Fruit fly (Drosophila melanogaster) whole organism, embryonic: Measurements from ENCODE around the gene CG42718.

Experiments used
- Atf6 ChIP-seq: fragments of 200-800 bp; sonication (Bioruptor generic); IDR thresholded peaks from 2 replicates; pipeline ENCODE4 v1.3.6; 2022; ENCODE audit warnings: missing biosample characterization, missing genetic modification characterization
- CG10462 ChIP-seq: fragments of 200-800 bp; sonication (Bioruptor generic); optimal IDR thresholded peaks from 2 replicates; lab custom pipeline; 2016; ENCODE audit warnings: missing biosample characterization, missing genetic modification characterization
- CG11504 ChIP-seq: fragments of 200-800 bp; sonication (Bioruptor generic); optimal IDR thresholded peaks from 3 replicates; lab custom pipeline; 2019; ENCODE audit warnings: missing biosample characterization, mild to moderate bottlenecking, missing genetic modification characterization, moderate library complexity
- CG14014 ChIP-seq: fragments of 200-800 bp; sonication (Bioruptor generic); IDR thresholded peaks from 2 replicates; pipeline ENCODE4 v1.3.6; 2022; ENCODE audit warnings: missing biosample characterization, missing genetic modification characterization
- CG15514 ChIP-seq: fragments of 200-800 bp; sonication (Bioruptor generic); optimal IDR thresholded peaks from 3 replicates; lab custom pipeline; 2017; ENCODE audit warnings: missing biosample characterization, missing genetic modification characterization, mild to moderate bottlenecking, moderate library complexity, missing genetic modification reagents
- CG17359 ChIP-seq: fragments of 200-800 bp; sonication (Bioruptor generic); optimal IDR thresholded peaks from 3 replicates; lab custom pipeline; 2018; ENCODE audit warnings: missing biosample characterization, mild to moderate bottlenecking, missing genetic modification characterization, moderate library complexity
- CG17829 ChIP-seq: fragments of 200-800 bp; optimal IDR thresholded peaks from 2 replicates; lab custom pipeline; 2019; ENCODE audit warnings: missing biosample characterization, mild to moderate bottlenecking, missing genetic modification characterization, moderate library complexity
- CG2678 ChIP-seq: fragments of 200-800 bp; sonication (Bioruptor generic); optimal IDR thresholded peaks from 3 replicates; lab custom pipeline; 2019; ENCODE audit warnings: missing biosample characterization, mild to moderate bottlenecking, missing genetic modification characterization, moderate library complexity
- CG30020 ChIP-seq: fragments of 200-800 bp; optimal IDR thresholded peaks from 2 replicates; lab custom pipeline; 2019; ENCODE audit warnings: missing biosample characterization, mild to moderate bottlenecking, missing genetic modification characterization, moderate library complexity
- CG33213 ChIP-seq: fragments of 200-800 bp; sonication (Bioruptor generic); optimal IDR thresholded peaks from 3 replicates; lab custom pipeline; 2016; ENCODE audit warnings: missing biosample characterization, missing genetic modification characterization
- CG3407 ChIP-seq: fragments of 200-800 bp; sonication (Bioruptor generic); optimal IDR thresholded peaks from 2 replicates; lab custom pipeline; 2018; ENCODE audit warnings: missing biosample characterization, mild to moderate bottlenecking, missing genetic modification characterization
- CG3838 ChIP-seq: fragments of 200-800 bp; sonication (Bioruptor generic); optimal IDR thresholded peaks from 3 replicates; lab custom pipeline; 2016; ENCODE audit warnings: missing biosample characterization, missing genetic modification characterization
- CG3847 ChIP-seq: fragments of 200-800 bp; sonication (Bioruptor generic); IDR thresholded peaks from 2 replicates; pipeline ENCODE4 v1.3.6; 2022; ENCODE audit warnings: missing biosample characterization, missing genetic modification characterization
- CG4854 ChIP-seq: fragments of 200-800 bp; sonication (Bioruptor generic); optimal IDR thresholded peaks from 2 replicates; lab custom pipeline; 2016; ENCODE audit warnings: missing biosample characterization, missing genetic modification characterization, inconsistent platforms
- CG6654 ChIP-seq: fragments of 200-800 bp; sonication (Bioruptor generic); optimal IDR thresholded peaks from 2 replicates; lab custom pipeline; 2017; ENCODE audit warnings: missing biosample characterization, mild to moderate bottlenecking, missing genetic modification characterization
- CrebB ChIP-seq: fragments of 200-800 bp; sonication (Bioruptor generic); optimal IDR thresholded peaks from 3 replicates; lab custom pipeline; 2018; ENCODE audit warnings: missing biosample characterization, mild to moderate bottlenecking, missing genetic modification characterization
- D19B ChIP-seq: fragments of 200-800 bp; sonication (Bioruptor generic); optimal IDR thresholded peaks from 2 replicates; lab custom pipeline; 2017; ENCODE audit warnings: missing biosample characterization, mild to moderate bottlenecking, missing genetic modification characterization
- Dbx ChIP-seq: fragments of 200-800 bp; sonication (Bioruptor generic); IDR thresholded peaks from 3 replicates; pipeline ENCODE4 v1.3.6; 2022; ENCODE audit warnings: missing biosample characterization, missing genetic modification characterization
- HmgD ChIP-seq: fragments of 200-800 bp; sonication (Bioruptor generic); optimal IDR thresholded peaks from 3 replicates; lab custom pipeline; 2016; ENCODE audit warnings: missing biosample characterization, missing genetic modification characterization
- Hr51 ChIP-seq, 2 experiments: fragments of 200-800 bp; sonication (Bioruptor generic); optimal IDR thresholded peaks; 2 replicates in 1 of 2; 3 replicates in 1 of 2; lab custom pipeline; 2016 to 2018; ENCODE audit warnings: missing biosample characterization in 2 of 2, missing genetic modification characterization in 2 of 2, mild to moderate bottlenecking in 1 of 2, moderate library complexity in 1 of 2
- Hsf ChIP-seq: fragments of 200-800 bp; sonication (Bioruptor generic); optimal IDR thresholded peaks from 3 replicates; lab custom pipeline; 2016; ENCODE audit warnings: missing biosample characterization, missing genetic modification characterization
- Meics ChIP-seq: fragments of 200-800 bp; sonication (Bioruptor generic); optimal IDR thresholded peaks from 2 replicates; lab custom pipeline; 2017; ENCODE audit warnings: missing biosample characterization, mild to moderate bottlenecking, missing genetic modification characterization
- Oli ChIP-seq: fragments of 200-800 bp; sonication (Bioruptor generic); optimal IDR thresholded peaks from 2 replicates; lab custom pipeline; 2018; ENCODE audit warnings: missing biosample characterization, mild to moderate bottlenecking, missing genetic modification characterization, moderate library complexity
- Taf1 ChIP-seq: fragments of 200-800 bp; sonication (Bioruptor generic); IDR thresholded peaks from 2 replicates; pipeline ENCODE4 v1.3.6; 2022; ENCODE audit warnings: missing biosample characterization, missing genetic modification characterization
- Trl ChIP-seq, 3 experiments: fragments of >200 bp in 2 of 3; fragments of 200-800 bp in 1 of 3; sonication (Bioruptor generic) in 1 of 3; optimal IDR thresholded peaks; 2 replicates in 1 of 3; 3 replicates in 2 of 3; lab custom pipeline; 2016 to 2017; ENCODE audit warnings: missing biosample characterization in 1 of 3, missing genetic modification characterization in 1 of 3
- aop ChIP-seq: fragments of 200-800 bp; sonication (Bioruptor generic); IDR thresholded peaks from 2 replicates; pipeline ENCODE4 v1.3.6; 2022; ENCODE audit warnings: missing biosample characterization, missing genetic modification characterization
- ash1 ChIP-seq: fragments of 200-800 bp; sonication (Bioruptor generic); optimal IDR thresholded peaks from 2 replicates; lab custom pipeline; 2018; ENCODE audit warnings: missing biosample characterization, mild to moderate bottlenecking, missing genetic modification characterization
- bbx ChIP-seq: fragments of 200-800 bp; sonication (Bioruptor generic); IDR thresholded peaks from 2 replicates; pipeline ENCODE4 v1.3.6; 2022; ENCODE audit warnings: missing biosample characterization, missing genetic modification characterization; ENCODE audit not compliant: partially characterized antibody
- dati ChIP-seq: fragments of 200-800 bp; sonication (Bioruptor generic); IDR thresholded peaks from 2 replicates; pipeline ENCODE4 v1.3.6; 2022; ENCODE audit warnings: missing biosample characterization, missing genetic modification characterization
- dmrt99B ChIP-seq: fragments of 200-800 bp; sonication (Bioruptor generic); optimal IDR thresholded peaks from 2 replicates; lab custom pipeline; 2018; ENCODE audit warnings: missing biosample characterization, mild to moderate bottlenecking, missing genetic modification characterization, moderate library complexity
- emc ChIP-seq: fragments of 200-800 bp; sonication (Bioruptor generic); optimal IDR thresholded peaks from 2 replicates; lab custom pipeline; 2016; ENCODE audit warnings: missing biosample characterization, missing genetic modification characterization
- eyg ChIP-seq: fragments of 200-800 bp; sonication (Bioruptor generic); optimal IDR thresholded peaks from 3 replicates; lab custom pipeline; 2016; ENCODE audit warnings: missing biosample characterization, missing genetic modification characterization
- gcm ChIP-seq: fragments of 200-800 bp; sonication (Bioruptor generic); optimal IDR thresholded peaks from 2 replicates; lab custom pipeline; 2019; ENCODE audit warnings: missing biosample characterization, mild to moderate bottlenecking, missing genetic modification characterization, moderate library complexity
- gt ChIP-seq: fragments of 200-800 bp; sonication (Bioruptor generic); IDR thresholded peaks from 2 replicates; pipeline ENCODE4 v1.3.6; 2022; ENCODE audit warnings: missing biosample characterization, missing genetic modification characterization
- hbn ChIP-seq: fragments of 200-800 bp; sonication (Bioruptor generic); IDR thresholded peaks from 2 replicates; pipeline ENCODE4 v1.3.6; 2022; ENCODE audit warnings: missing biosample characterization, missing genetic modification characterization; ENCODE audit not compliant: partially characterized antibody
- inv ChIP-seq: fragments of 200-800 bp; sonication (Bioruptor generic); IDR thresholded peaks from 2 replicates; pipeline ENCODE4 v1.3.6; 2022; ENCODE audit warnings: missing biosample characterization, missing genetic modification characterization; ENCODE audit not compliant: partially characterized antibody
- kay ChIP-seq: fragments of 200-800 bp; sonication (Bioruptor generic); optimal IDR thresholded peaks from 2 replicates; lab custom pipeline; 2016; ENCODE audit warnings: missing biosample characterization, missing genetic modification characterization
- nmo ChIP-seq: fragments of 200-800 bp; sonication (Bioruptor generic); optimal IDR thresholded peaks from 2 replicates; lab custom pipeline; 2018; ENCODE audit warnings: missing biosample characterization, mild to moderate bottlenecking, missing genetic modification characterization, moderate library complexity
- otp ChIP-seq: fragments of 200-800 bp; sonication (Bioruptor generic); IDR thresholded peaks from 3 replicates; pipeline ENCODE4, ENCODE4 v1.3.6; 2022; ENCODE audit warnings: missing biosample characterization, missing genetic modification characterization
- peb ChIP-seq: fragments of 200-800 bp; sonication (Bioruptor generic); IDR thresholded peaks from 2 replicates; pipeline ENCODE4 v1.3.6; 2022; ENCODE audit warnings: missing biosample characterization, missing genetic modification characterization
- phol ChIP-seq: fragments of 200-800 bp; sonication (Bioruptor generic); optimal IDR thresholded peaks from 3 replicates; lab custom pipeline; 2018; ENCODE audit warnings: missing biosample characterization, mild to moderate bottlenecking, missing genetic modification characterization, moderate library complexity
- pros ChIP-seq: fragments of 200-800 bp; sonication (Bioruptor generic); optimal IDR thresholded peaks from 3 replicates; lab custom pipeline; 2019; ENCODE audit warnings: missing biosample characterization, mild to moderate bottlenecking, missing genetic modification characterization, moderate library complexity
- rib ChIP-seq: fragments of 200-800 bp; sonication (Bioruptor generic); IDR thresholded peaks from 2 replicates; pipeline ENCODE4 v1.3.6; 2022; ENCODE audit warnings: missing biosample characterization, missing genetic modification characterization
- row ChIP-seq: fragments of 200-800 bp; sonication (Bioruptor generic); IDR thresholded peaks from 3 replicates; pipeline ENCODE4 v1.3.6; 2022; ENCODE audit warnings: missing biosample characterization, missing genetic modification characterization
- salm ChIP-seq: fragments of 200-800 bp; sonication (Bioruptor generic); optimal IDR thresholded peaks from 2 replicates; lab custom pipeline; 2018; ENCODE audit warnings: missing biosample characterization, mild to moderate bottlenecking, missing genetic modification characterization
- sens ChIP-seq: fragments of 200-800 bp; sonication (Bioruptor generic); peaks from one replicate; lab custom pipeline; 2016; ENCODE audit warnings: missing biosample characterization, missing genetic modification characterization
- sim ChIP-seq: fragments of 200-800 bp; sonication (Bioruptor generic); IDR thresholded peaks from 2 replicates; pipeline ENCODE4 v1.3.6; 2022; ENCODE audit warnings: missing biosample characterization, missing genetic modification characterization
- so ChIP-seq: fragments of 200-800 bp; sonication (Bioruptor generic); IDR thresholded peaks from 3 replicates; pipeline ENCODE4 v1.3.6; 2022; ENCODE audit warnings: missing biosample characterization, missing genetic modification characterization
- tap ChIP-seq: fragments of 200-800 bp; optimal IDR thresholded peaks from 3 replicates; lab custom pipeline; 2019; ENCODE audit warnings: missing biosample characterization, mild to moderate bottlenecking, missing genetic modification characterization, moderate library complexity
- unpg ChIP-seq: fragments of 200-800 bp; sonication (Bioruptor generic); optimal IDR thresholded peaks from 3 replicates; lab custom pipeline; 2018; ENCODE audit warnings: missing biosample characterization, mild to moderate bottlenecking, missing genetic modification characterization, moderate library complexity
- vvl ChIP-seq: fragments of 200-800 bp; sonication (Bioruptor generic); IDR thresholded peaks from 2 replicates; pipeline ENCODE4 v1.3.6; 2022; ENCODE audit warnings: missing biosample characterization, missing genetic modification characterization

Gene CG42718

dm6 chr3L:16286258-16286657, 34.8 kb downstream of the CG42718 start (continued):
- TF ChIP-seq Hsf (GFP tag; lab: Kevin White, UChicago) (no peak), otp (GFP tag; lab: Robert Waterston, UW) (no peak), Dbx (GFP tag; lab: Robert Waterston, UW) (no peak), sim (GFP tag; lab: Robert Waterston, UW) (no peak), Taf1 (GFP tag; lab: Robert Waterston, UW) (no peak), CG17829 (tag; lab: Kevin White, UChicago) (no peak), so (GFP tag; lab: Robert Waterston, UW) (peak; percentile 45; the same call in 1 of the 3 replicates), sens (GFP tag; lab: Kevin White, UChicago) (peak; percentile 74), rib (GFP tag; lab: Robert Waterston, UW) (no peak), tap (tag; lab: Kevin White, UChicago) (peak; percentile 40), CG10462 (GFP tag; lab: Kevin White, UChicago) (no peak), kay (GFP tag; lab: Kevin White, UChicago) (no peak), dati (GFP tag; lab: Robert Waterston, UW) (no peak), CG4854 (GFP tag; lab: Kevin White, UChicago) (no peak), emc (GFP tag; lab: Kevin White, UChicago) (no peak), ash1 (no peak), gcm (GFP tag; lab: Kevin White, UChicago) (peak; percentile 9), CG14014 (GFP tag; lab: Robert Waterston, UW) (no peak; the same call in 1 of the 2 replicates), Hr51 (GFP tag; optimal IDR thresholded peaks at IDR 0.05; lab: Kevin White, UChicago) (peak in 1 of 2 experiments; percentile 67), Trl (optimal IDR thresholded peaks at IDR 0.05; lab: Kevin White, UChicago) (no peak), Trl (GFP tag; optimal IDR thresholded peaks at IDR 0.05; lab: Kevin White, UChicago) (no peak), CG3407 (GFP tag; lab: Kevin White, UChicago) (no peak), Meics (GFP tag; lab: Kevin White, UChicago) (no peak), hbn (no peak), aop (no peak), Oli (tag; lab: Kevin White, UChicago) (peak; percentile 44), pros (GFP tag; lab: Kevin White, UChicago) (no peak), CG15514 (GFP tag; lab: Kevin White, UChicago) (no peak), gt (GFP tag; lab: Robert Waterston, UW) (no peak), CG6654 (GFP tag; lab: Kevin White, UChicago) (no peak), CG30020 (tag; lab: Kevin White, UChicago) (no peak), peb (no peak), Atf6 (no peak), bbx (GFP tag; lab: Robert Waterston, UW) (no peak), inv (GFP tag; lab: Robert Waterston, UW) (no peak), D19B (GFP tag; lab: Kevin White, UChicago) (no peak), CrebB (tag; lab: Kevin White, UChicago) (no peak), eyg (GFP tag; lab: Kevin White, UChicago) (no peak), vvl (peak; percentile 62)

DNA sequence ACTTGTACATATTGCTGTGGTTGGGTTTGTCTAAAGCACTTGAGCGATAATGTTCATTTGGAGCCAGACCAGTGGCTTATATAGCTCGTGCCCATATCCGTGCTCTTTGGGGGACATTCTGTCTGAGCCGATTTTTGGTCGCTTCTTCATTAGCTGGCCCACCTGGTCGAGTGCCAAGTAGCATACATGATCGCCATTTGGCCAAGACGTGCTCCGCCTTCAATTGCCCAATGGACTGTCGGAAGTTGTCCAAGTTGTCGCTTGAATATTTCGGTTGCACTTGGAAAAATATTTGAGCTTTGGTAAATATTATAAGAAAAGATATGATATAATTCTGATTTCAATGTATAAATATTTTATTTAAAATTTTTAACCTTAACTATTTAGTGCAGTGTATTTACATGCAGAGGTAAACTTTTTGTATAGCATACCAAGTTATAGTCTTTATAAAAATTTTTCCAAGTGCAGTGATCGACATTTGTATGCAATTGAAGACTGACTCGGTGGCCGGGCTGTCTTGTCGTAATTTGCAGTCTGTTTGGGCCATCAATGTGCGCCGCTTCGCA, 35.6 kb downstream of the CG42718 start, which contains the start of gene CG13047:
CG13047 (minus strand) TSS at position 51 of the 566 bp plus-strand sequence.
- peak; percentile 9 for TF ChIP-seq nmo (GFP tag; lab: Kevin White, UChicago)
- TF ChIP-seq CG17359: peak; percentile 5
- peak; percentile 15 for TF ChIP-seq Oli (tag; lab: Kevin White, UChicago)
- TF ChIP-seq CG2678 (tag; lab: Kevin White, UChicago): peak; percentile 36
- no peak for TF ChIP-seq CrebB (tag; lab: Kevin White, UChicago)
- no peak for TF ChIP-seq salm
- peak; percentile 44 for TF ChIP-seq dmrt99B
- TF ChIP-seq CG3838 (GFP tag; lab: Kevin White, UChicago): no peak
- peak; percentile 22 for TF ChIP-seq phol (tag; lab: Kevin White, UChicago)
- TF ChIP-seq row (GFP tag; lab: Robert Waterston, UW): 0 out of 3 replicates have a peak, but pooled peaks have one; percentile 11
- TF ChIP-seq HmgD (GFP tag; lab: Kevin White, UChicago): no peak
- no peak for TF ChIP-seq CG33213
- TF ChIP-seq unpg: peak; percentile 2
- peak; percentile 55 for TF ChIP-seq CG11504 (tag; lab: Kevin White, UChicago)
- no peak for TF ChIP-seq CG3847 (GFP tag; lab: Robert Waterston, UW)
